Fruit fly (Drosophila melanogaster): Measurements from ENCODE around the gene TfIIEbeta.
A peak's percentile ranks its signal among the peaks of the same experiment; 100 is the strongest.

The TfIIEbeta gene

DNA sequence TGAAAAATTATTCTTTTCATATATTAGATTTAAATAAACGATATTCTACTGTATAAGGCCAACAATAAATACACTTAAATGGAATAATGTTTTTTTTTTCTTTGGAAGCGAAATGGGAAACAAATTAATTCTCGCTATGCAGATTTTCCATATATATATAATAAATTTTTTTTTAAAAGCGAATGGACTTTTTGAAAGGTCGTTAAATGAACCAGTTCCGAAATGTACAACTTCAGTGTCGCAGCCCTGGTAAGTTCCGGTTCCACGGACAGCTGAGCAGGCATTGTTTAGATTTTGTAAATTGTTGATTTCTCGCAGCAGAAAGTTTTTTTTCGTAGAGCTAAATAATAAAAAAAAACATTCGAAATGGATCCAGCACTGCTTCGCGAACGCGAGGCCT lies at the start of gene TfIIEbeta:
Gene TfIIEbeta, plus strand, starts transcription at position 255 of the 400 bp plus-strand sequence.
- TF ChIP-seq tj (GFP tag; optimal IDR thresholded peaks at IDR 0.05) (peak; percentile 38), bab1 (GFP tag; optimal IDR thresholded peaks at IDR 0.05) (peak; percentile 14), CG14711 (tag; optimal IDR thresholded peaks at IDR 0.05) (peak; percentile 17), Clk (GFP tag; optimal IDR thresholded peaks at IDR 0.05) (no peak)

DNA sequence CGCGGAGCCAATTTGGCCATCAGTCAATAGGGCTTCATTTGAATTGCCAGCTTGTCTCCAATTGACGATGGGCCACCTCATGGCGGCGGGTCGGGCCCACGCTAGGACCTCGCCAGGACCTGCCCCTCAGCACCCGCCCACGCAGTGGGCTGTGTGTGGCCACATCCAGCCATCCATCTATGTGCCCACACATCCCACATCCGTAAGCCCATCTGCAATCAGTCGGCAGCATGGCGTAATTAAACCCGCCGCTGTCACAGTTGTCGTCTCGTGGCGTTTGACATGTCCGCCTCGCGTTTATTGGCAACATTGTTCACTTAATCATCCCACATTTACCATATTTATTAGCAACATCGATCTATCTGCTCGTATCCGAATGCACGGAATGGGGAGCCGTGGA lies 48.6 kb upstream of the TfIIEbeta start:
- no peak for TF ChIP-seq tj (GFP tag; optimal IDR thresholded peaks at IDR 0.05)
- TF ChIP-seq CG1620 (GFP tag; optimal IDR thresholded peaks at IDR 0.05) = no peak
- no peak for TF ChIP-seq Crg-1 (GFP tag; optimal IDR thresholded peaks at IDR 0.05)
- TF ChIP-seq CG33017 (tag; optimal IDR thresholded peaks at IDR 0.05) = no peak
- TF ChIP-seq ovo (GFP tag; optimal IDR thresholded peaks at IDR 0.05) = no peak
- no peak for TF ChIP-seq CG12768 (GFP tag; optimal IDR thresholded peaks at IDR 0.05)
- TF ChIP-seq pad (GFP tag; optimal IDR thresholded peaks at IDR 0.05) = no peak

DNA sequence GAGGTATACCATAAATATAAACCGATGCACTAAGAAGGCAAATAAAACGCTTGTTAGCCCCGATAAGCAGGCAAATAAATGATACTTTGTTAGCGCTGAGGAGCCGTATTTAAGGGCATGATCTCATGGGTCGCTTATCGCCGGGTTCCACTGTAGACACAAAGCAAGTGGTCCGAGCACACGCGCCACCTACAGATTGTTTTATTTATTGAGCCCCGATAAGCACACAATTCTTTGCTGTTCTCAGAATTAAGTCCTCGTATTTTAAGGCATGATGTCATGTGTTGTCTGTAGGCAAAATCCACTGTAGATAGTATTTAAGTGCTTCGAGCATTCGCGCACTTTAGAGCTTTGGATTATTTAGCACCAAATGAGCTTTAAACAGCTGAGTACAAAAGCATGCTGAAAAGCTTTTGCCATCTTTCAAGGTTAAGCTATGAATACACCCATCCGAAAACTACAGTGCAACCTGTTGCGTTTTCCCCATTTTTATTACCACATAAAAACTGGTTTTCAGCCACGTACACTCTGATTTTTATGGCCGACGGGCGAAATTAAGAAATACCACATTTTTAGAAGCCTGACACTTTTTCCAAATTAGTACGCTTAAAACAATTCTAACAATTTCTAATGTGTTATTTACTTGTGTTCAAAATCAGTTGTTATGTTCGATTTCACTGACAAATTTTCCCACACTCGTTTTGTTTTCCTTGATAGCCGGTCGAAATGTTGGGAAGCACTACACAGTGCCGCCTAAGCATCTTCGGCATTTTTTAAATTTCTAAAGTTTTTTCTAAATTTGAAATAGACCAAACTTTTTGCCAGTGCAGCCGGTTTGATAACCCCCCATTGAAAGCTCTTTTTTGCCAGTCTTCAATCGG lies 47.2 kb upstream of the TfIIEbeta start, which contains the start of gene Sqor:
Gene Sqor, plus strand, starts transcription at position 732 of the 881 bp plus-strand sequence.
- peak; percentile 90 for TF ChIP-seq bab1 (GFP tag; optimal IDR thresholded peaks at IDR 0.05)
- TF ChIP-seq Hr96 (GFP tag; optimal IDR thresholded peaks at IDR 0.05) = peak; percentile 92
- TF ChIP-seq toe (GFP tag; optimal IDR thresholded peaks at IDR 0.05) = peak; percentile 91
- TF ChIP-seq CG7045 (GFP tag; optimal IDR thresholded peaks at IDR 0.05) = peak; percentile 92
- TF ChIP-seq cnc (optimal IDR thresholded peaks at IDR 0.05) = no peak
- peak; percentile 68 for TF ChIP-seq Mnt (GFP tag; optimal IDR thresholded peaks at IDR 0.05)
- peak; percentile 94 for TF ChIP-seq CG12768 (GFP tag; optimal IDR thresholded peaks at IDR 0.05)
- TF ChIP-seq CG14711 (tag; optimal IDR thresholded peaks at IDR 0.05) = peak; percentile 76
- TF ChIP-seq pad (GFP tag; optimal IDR thresholded peaks at IDR 0.05) = peak; percentile 82
- TF ChIP-seq Clk (GFP tag; optimal IDR thresholded peaks at IDR 0.05) = peak; percentile 84
- TF ChIP-seq CG7101 (tag; optimal IDR thresholded peaks at IDR 0.05) = peak; percentile 91
- TF ChIP-seq Crg-1 (GFP tag; optimal IDR thresholded peaks at IDR 0.05) = peak; percentile 79
- peak; percentile 77 for TF ChIP-seq tj (GFP tag; optimal IDR thresholded peaks at IDR 0.05)
- TF ChIP-seq CG33017 (tag; optimal IDR thresholded peaks at IDR 0.05) = peak; percentile 89
- peak; percentile 77 for TF ChIP-seq ovo (GFP tag; optimal IDR thresholded peaks at IDR 0.05)
- no peak for TF ChIP-seq kay (GFP tag; ENCODE audit: borderline replicate concordance)
- peak; percentile 78 for TF ChIP-seq CG1620 (GFP tag; optimal IDR thresholded peaks at IDR 0.05)
- TF ChIP-seq cic (GFP tag; optimal IDR thresholded peaks at IDR 0.05) = peak; percentile 71
- TF ChIP-seq CG11617 (GFP tag; optimal IDR thresholded peaks at IDR 0.05) = peak; percentile 97
- peak; percentile 91 for TF ChIP-seq CG5204 (GFP tag; optimal IDR thresholded peaks at IDR 0.05)

DNA sequence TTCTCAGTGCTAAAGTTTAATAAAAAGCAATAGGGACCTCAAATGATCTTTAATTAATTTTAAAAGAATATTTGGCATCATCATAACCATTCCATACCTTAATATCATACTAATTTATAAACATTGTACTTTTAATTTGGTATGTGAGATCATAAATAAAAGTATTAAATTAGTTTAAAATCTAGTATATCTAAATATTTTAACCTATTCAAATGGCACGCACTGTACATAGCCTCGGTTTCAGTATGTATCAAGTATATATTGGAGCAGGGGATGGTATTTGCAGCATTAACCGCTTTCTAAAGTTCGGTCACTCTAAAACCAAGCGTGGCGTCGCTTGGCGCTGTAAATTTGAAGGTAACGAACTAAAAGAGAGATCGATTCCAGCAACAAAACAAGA lies 44.4 kb upstream of the TfIIEbeta start, which contains the start of gene pav:
Gene pav, plus strand, starts transcription at position 307 of the 400 bp plus-strand sequence.
- TF ChIP-seq bab1 (GFP tag; optimal IDR thresholded peaks at IDR 0.05) = peak; percentile 58
- TF ChIP-seq CG33017 (tag; optimal IDR thresholded peaks at IDR 0.05) = peak; percentile 36
- peak; percentile 48 for TF ChIP-seq CG14711 (tag; optimal IDR thresholded peaks at IDR 0.05)
- TF ChIP-seq ovo (GFP tag; optimal IDR thresholded peaks at IDR 0.05) = no peak
- peak; percentile 27 for TF ChIP-seq CG7101 (tag; optimal IDR thresholded peaks at IDR 0.05)
- no peak for TF ChIP-seq CG5204 (GFP tag; optimal IDR thresholded peaks at IDR 0.05)
- TF ChIP-seq Mnt (GFP tag; optimal IDR thresholded peaks at IDR 0.05) = peak; percentile 18

DNA sequence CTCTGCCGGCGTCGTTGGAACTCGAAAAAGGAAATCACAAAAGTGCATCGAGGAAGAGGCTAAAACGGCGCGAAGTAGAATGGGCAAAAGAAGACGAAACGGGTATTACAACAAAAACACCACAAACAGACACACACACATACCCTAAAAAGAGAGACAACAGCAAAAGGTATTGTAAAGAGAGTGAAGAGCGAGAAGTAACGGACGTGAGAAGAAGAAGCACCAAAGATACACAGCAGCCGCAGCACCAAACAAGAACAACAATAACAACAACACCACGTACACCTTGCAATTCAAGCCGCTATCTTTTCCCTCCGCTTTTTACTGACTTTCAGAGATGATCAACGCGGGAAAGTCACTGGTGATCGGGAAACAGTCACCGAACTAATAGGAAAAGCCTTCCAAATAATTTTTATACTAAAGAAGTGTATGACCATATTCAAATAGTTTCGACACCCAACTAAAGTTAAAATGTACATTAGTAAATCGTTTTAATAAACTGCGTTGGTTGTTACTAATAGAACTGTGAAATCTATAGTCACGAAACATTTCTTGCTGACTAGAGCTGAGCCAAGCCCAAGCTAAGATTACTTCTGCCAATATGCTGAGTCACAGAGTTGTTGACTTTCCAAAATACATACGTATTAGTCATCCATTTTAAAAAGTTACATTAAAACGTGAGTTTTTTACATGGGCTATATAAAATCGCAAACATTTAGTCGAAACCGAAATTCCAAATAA lies 34.5 kb upstream of the TfIIEbeta start:
- TF ChIP-seq cnc (optimal IDR thresholded peaks at IDR 0.05) = peak in 1 of 2 experiments; percentile 43
- no peak for TF ChIP-seq Crg-1 (GFP tag; optimal IDR thresholded peaks at IDR 0.05)
- no peak for TF ChIP-seq pad (GFP tag; optimal IDR thresholded peaks at IDR 0.05)
- no peak for TF ChIP-seq CG14711 (tag; optimal IDR thresholded peaks at IDR 0.05)
- TF ChIP-seq ovo (GFP tag; optimal IDR thresholded peaks at IDR 0.05) = peak; percentile 92
- TF ChIP-seq bab1 (GFP tag; optimal IDR thresholded peaks at IDR 0.05) = no peak
- no peak for TF ChIP-seq Hr96 (GFP tag; optimal IDR thresholded peaks at IDR 0.05)
- TF ChIP-seq cic (GFP tag; optimal IDR thresholded peaks at IDR 0.05) = no peak

- TF ChIP-seq Crg-1 (GFP tag; optimal IDR thresholded peaks at IDR 0.05) (no peak), CG7045 (GFP tag; optimal IDR thresholded peaks at IDR 0.05) (no peak), CG14711 (tag; optimal IDR thresholded peaks at IDR 0.05) (no peak), CG7101 (tag; optimal IDR thresholded peaks at IDR 0.05) (no peak), cic (GFP tag; optimal IDR thresholded peaks at IDR 0.05) (no peak), pad (GFP tag; optimal IDR thresholded peaks at IDR 0.05) (no peak)
These were observed 33.8 kb upstream of the TfIIEbeta start for dm6 chr3L:4252862-4253610.

Measured in whole organism, adult.